Worm (Caenorhabditis elegans) whole organism, L4 larva: ENCODE data around the gene arl-6.
A peak's percentile ranks its signal among the peaks of the same experiment; 100 is the strongest.

Experiments used
- aha-1 ChIP-seq: fragments of 150-350 bp; peaks from one replicate; lab custom pipeline; 2014; ENCODE audit warnings: missing biosample characterization, missing genetic modification characterization
- arid-1 ChIP-seq: fragments of 200-800 bp; sonication (Bioruptor generic); conservative IDR thresholded peaks from 2 replicates; pipeline ENCODE4 v1.3.6; 2022; ENCODE audit warnings: missing genetic modification reagents, missing genetic modification characterization, missing compliant biosample characterization
- ceh-28 ChIP-seq: fragments of 150-350 bp; optimal IDR thresholded peaks from 2 replicates; lab custom pipeline; 2014; ENCODE audit warnings: missing biosample characterization, missing genetic modification reagents, missing genetic modification characterization
- ceh-32 ChIP-seq: sonication (generic microtip); optimal IDR thresholded peaks from 2 replicates; lab custom pipeline; 2016; ENCODE audit warnings: mild to moderate bottlenecking, missing genetic modification characterization, missing compliant biosample characterization; ENCODE audit not compliant: poor library complexity
- ceh-82 ChIP-seq: sonication (generic microtip); optimal IDR thresholded peaks from 2 replicates; lab custom pipeline; 2017; ENCODE audit warnings: missing biosample characterization, missing genetic modification characterization
- ces-1 ChIP-seq: fragments of 150-350 bp; sonication (generic microtip); optimal IDR thresholded peaks from 4 replicates; lab custom pipeline; 2014; ENCODE audit warnings: missing biosample characterization, missing genetic modification reagents, missing genetic modification characterization
- dve-1 ChIP-seq: sonication (generic microtip); optimal IDR thresholded peaks from 2 replicates; lab custom pipeline; 2017; ENCODE audit warnings: antibody characterized with exemption, mild to moderate bottlenecking, missing genetic modification characterization, missing compliant biosample characterization; ENCODE audit not compliant: insufficient read depth
- gei-8 ChIP-seq: fragments of 200-800 bp; sonication (Bioruptor generic); optimal IDR thresholded peaks from 2 replicates; lab custom pipeline; 2018; ENCODE audit warnings: mild to moderate bottlenecking, missing genetic modification characterization, missing compliant biosample characterization
- hlh-30 ChIP-seq: sonication (generic microtip); optimal IDR thresholded peaks from 2 replicates; lab custom pipeline; 2017; ENCODE audit warnings: antibody characterized with exemption, mild to moderate bottlenecking, missing genetic modification characterization, missing compliant biosample characterization; ENCODE audit not compliant: insufficient read depth
- lin-39 ChIP-seq: fragments of 150-350 bp; optimal IDR thresholded peaks from 2 replicates; lab custom pipeline; 2014; ENCODE audit warnings: missing biosample characterization, missing genetic modification reagents, missing genetic modification characterization
- madf-9 ChIP-seq: fragments of 200-800 bp; sonication (Bioruptor generic); conservative IDR thresholded peaks from 2 replicates; pipeline ENCODE4 v1.3.6; 2022; ENCODE audit warnings: missing genetic modification reagents, missing genetic modification characterization, missing compliant biosample characterization
- mes-2 ChIP-seq: sonication (generic microtip); optimal IDR thresholded peaks from 2 replicates; lab custom pipeline; 2016; ENCODE audit warnings: missing genotype, mild to moderate bottlenecking, missing genetic modification characterization, missing compliant biosample characterization; ENCODE audit not compliant: poor library complexity, severe bottlenecking
- mxl-3 ChIP-seq: fragments of 200-800 bp; sonication (Bioruptor generic); optimal IDR thresholded peaks from 2 replicates; lab custom pipeline; 2018; ENCODE audit warnings: mild to moderate bottlenecking, missing genetic modification characterization, missing compliant biosample characterization
- nhr-102 ChIP-seq: sonication (generic microtip); optimal IDR thresholded peaks from 2 replicates; lab custom pipeline; 2016; ENCODE audit warnings: mild to moderate bottlenecking, missing genetic modification characterization, moderate library complexity, missing compliant biosample characterization
- nhr-41 ChIP-seq: fragments of 200-800 bp; sonication (Bioruptor generic); IDR thresholded peaks from 2 replicates; pipeline ENCODE4 v1.3.6; 2022; ENCODE audit warnings: missing genetic modification reagents, missing genetic modification characterization, missing compliant biosample characterization
- set-16 ChIP-seq: fragments of 200-800 bp; sonication (Bioruptor generic); IDR thresholded peaks from 2 replicates; pipeline ENCODE4 v1.3.6; 2022; ENCODE audit warnings: missing genetic modification reagents, missing genetic modification characterization, missing compliant biosample characterization
- snpc-1.2 ChIP-seq: fragments of 200-800 bp; sonication (Bioruptor generic); IDR thresholded peaks from 2 replicates; pipeline ENCODE4 v1.3.6; 2022; ENCODE audit warnings: missing genetic modification reagents, missing genetic modification characterization, missing compliant biosample characterization
- snpc-4 ChIP-seq: fragments of 150-350 bp; optimal IDR thresholded peaks from 2 replicates; lab custom pipeline; 2014; ENCODE audit warnings: missing biosample characterization, missing genetic modification characterization
- zfp-3 ChIP-seq: fragments of 200-800 bp; sonication (Bioruptor generic); conservative IDR thresholded peaks from 2 replicates; pipeline ENCODE4 v1.3.6; 2022; ENCODE audit warnings: missing genetic modification reagents, missing genetic modification characterization, missing compliant biosample characterization

The arl-6 gene

DNA sequence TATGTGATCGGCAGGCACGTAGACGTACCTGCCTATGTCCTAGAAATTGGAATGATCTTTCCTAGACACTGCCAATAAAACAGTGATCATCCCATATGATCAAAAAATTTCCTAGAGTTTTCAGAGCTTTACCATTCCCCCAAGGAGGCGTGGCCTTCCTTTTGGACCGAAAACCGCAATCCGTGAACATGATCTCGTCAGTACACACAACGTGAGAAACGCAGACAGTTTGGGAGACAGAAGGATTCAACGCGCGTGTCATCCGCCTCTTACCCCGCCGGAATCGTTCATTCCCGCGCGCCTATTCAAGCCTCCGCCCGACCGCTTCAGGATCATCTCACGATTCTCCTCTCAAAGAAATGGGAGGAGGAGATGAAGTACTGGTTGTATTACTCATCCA is 49.2 kb downstream of the arl-6 start, which contains the start of gene B0393.5:
B0393.5 (plus strand) TSS at position 301 of the 400 bp plus-strand sequence.
- TF ChIP-seq hlh-30 (tag; lab: Kevin White, UChicago) (no peak), mxl-3 (GFP tag; lab: Kevin White, UChicago) (peak; percentile 18), aha-1 (tag; lab: Kevin White, UChicago) (peak; percentile 4)
- TF ChIP-seq, all 104 proteins: peak for 2

DNA sequence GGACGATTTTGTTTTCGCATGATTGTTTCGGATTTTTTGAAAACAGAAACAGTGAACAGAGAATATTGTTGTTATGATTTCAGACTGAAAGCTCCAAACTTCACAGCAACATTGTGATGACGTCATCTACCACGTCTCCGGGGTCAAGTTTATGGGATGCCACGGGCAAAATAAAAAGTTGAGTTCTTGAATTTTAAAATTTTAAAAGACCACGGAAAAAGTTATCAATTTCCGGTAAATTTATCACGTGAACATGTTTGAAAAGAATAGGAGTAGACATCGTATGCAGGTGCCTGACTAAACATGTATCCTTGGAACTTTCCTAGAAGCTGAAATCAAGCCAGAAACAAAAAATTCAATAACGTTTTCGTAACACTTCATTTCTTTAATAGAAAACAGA is 51.1 kb downstream of the arl-6 start, which contains the start of gene B0393.4:
B0393.4 (minus strand) TSS at position 101 of the 400 bp plus-strand sequence.
- no peak for TF ChIP-seq ces-1 (GFP tag; lab: Kevin White, UChicago)
- TF ChIP-seq dve-1 (tag; lab: Kevin White, UChicago): no peak
- TF ChIP-seq ceh-28 (tag; lab: Kevin White, UChicago): no peak
- no peak for TF ChIP-seq gei-8 (GFP tag; lab: Kevin White, UChicago)
- TF ChIP-seq snpc-1.2 (GFP tag; lab: Robert Waterston, UW): no peak
- TF ChIP-seq madf-9: no peak
- TF ChIP-seq zfp-3 (GFP tag; lab: Robert Waterston, UW): no peak
- no peak for TF ChIP-seq lin-39 (tag; lab: Kevin White, UChicago)
- TF ChIP-seq snpc-4: no peak
- no peak for TF ChIP-seq ceh-32 (tag; lab: Kevin White, UChicago)
- no peak for TF ChIP-seq ceh-82
- TF ChIP-seq mes-2 (tag; lab: Kevin White, UChicago): no peak
- no peak for TF ChIP-seq arid-1 (GFP tag; lab: Robert Waterston, UW)
- TF ChIP-seq nhr-102 (tag; lab: Kevin White, UChicago): no peak

DNA sequence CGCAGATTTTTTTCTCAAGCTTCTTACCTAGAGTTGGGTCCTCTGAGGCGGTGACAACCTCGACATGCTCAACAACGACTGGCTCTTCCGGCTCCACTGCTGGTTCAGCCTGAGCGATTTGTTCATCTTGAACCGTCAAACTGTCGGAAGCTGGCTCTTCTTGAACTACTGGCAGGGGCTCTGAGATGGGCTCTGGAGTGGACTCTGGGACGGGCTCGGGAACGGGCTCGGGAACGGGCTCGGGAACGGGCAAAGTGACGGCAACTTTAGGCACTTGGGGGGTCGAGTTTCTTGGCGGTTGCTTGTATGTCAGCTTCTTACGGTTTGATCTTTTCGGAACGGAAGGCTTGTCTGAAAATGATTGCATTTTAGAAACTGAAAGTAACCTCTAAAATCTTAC is 51.8 kb downstream of the arl-6 start:
- peak; percentile 78 for TF ChIP-seq set-16
- no peak for TF ChIP-seq nhr-41 (GFP tag; lab: Robert Waterston, UW)
- TF ChIP-seq, all 104 proteins: peak for 1
